Worm (Caenorhabditis elegans) whole organism, mixed stage, embryonic: Measurements from ENCODE around the gene ant-1.3.

Source experiments
- elt-3 ChIP-seq: fragments of 150-350 bp; optimal IDR thresholded peaks from 2 replicates; lab custom pipeline; 2014; ENCODE audit warnings: missing biosample characterization, missing genetic modification characterization
- lin-13 ChIP-seq: fragments of 150-350 bp; optimal IDR thresholded peaks from 2 replicates; lab custom pipeline; 2014; ENCODE audit warnings: missing biosample characterization, missing genetic modification characterization
- lsy-2 ChIP-seq: fragments of 150-350 bp; optimal IDR thresholded peaks from 2 replicates; lab custom pipeline; 2014; ENCODE audit warnings: missing biosample characterization, missing genetic modification characterization
- mab-5 ChIP-seq: fragments of 150-350 bp; optimal IDR thresholded peaks from 2 replicates; lab custom pipeline; 2014; ENCODE audit warnings: missing biosample characterization, missing genetic modification characterization
- nhr-76 ChIP-seq: sonication (generic microtip); optimal IDR thresholded peaks from 2 replicates; lab custom pipeline; 2017; ENCODE audit warnings: missing biosample characterization, missing genetic modification characterization
- pha-4 ChIP-seq: fragments of 150-350 bp; optimal IDR thresholded peaks from 2 replicates; lab custom pipeline; 2018; ENCODE audit warnings: missing biosample characterization, missing genetic modification reagents, missing genetic modification characterization
- snpc-4 ChIP-seq: fragments of 150-350 bp; optimal IDR thresholded peaks from 2 replicates; lab custom pipeline; 2014; ENCODE audit warnings: missing biosample characterization, missing genetic modification characterization

- no peak for TF ChIP-seq snpc-4 (tag; lab: Kevin White, UChicago)
- TF ChIP-seq pha-4 (tag; lab: Kevin White, UChicago), result no peak
- TF ChIP-seq lsy-2, result no peak
- no peak for TF ChIP-seq elt-3
- no peak for TF ChIP-seq nhr-76
- no peak for TF ChIP-seq mab-5 (tag; lab: Kevin White, UChicago)
- no peak for TF ChIP-seq lin-13
Observed at ce11 chrIV:9673683-9674336, 35.3 kb downstream of the ant-1.3 start.
